Worm (Caenorhabditis elegans): Measurements from ENCODE around the gene Y54G2A.32.
A peak's percentile ranks its signal among the peaks of the same experiment; 100 is the strongest.

Y54G2A.32 gene

ce11 chrIV:2802193-2802592 is 1.6 kb upstream of the Y54G2A.32 start (continued):
- TF ChIP-seq zag-1 (tag; optimal IDR thresholded peaks at IDR 0.05), result no peak
- no peak for TF ChIP-seq ceh-62 (tag; optimal IDR thresholded peaks at IDR 0.05)
- TF ChIP-seq arid-1 (GFP tag; conservative IDR thresholded peaks at IDR 0.05), result peak; percentile 48; the same call in 1 of the 2 replicates
- TF ChIP-seq F37D6.2 (tag; optimal IDR thresholded peaks at IDR 0.05), result no peak
- TF ChIP-seq tra-1 (GFP tag; IDR thresholded peaks at IDR 0.05), result 0 out of 2 replicates have a peak, but pooled peaks have one; percentile 33
- no peak for TF ChIP-seq nhr-6 (tag; optimal IDR thresholded peaks at IDR 0.05)
- TF ChIP-seq nhr-41 (GFP tag; IDR thresholded peaks at IDR 0.05), result no peak
- no peak for TF ChIP-seq mxl-2 (GFP tag; conservative IDR thresholded peaks at IDR 0.05)
- no peak for TF ChIP-seq skn-1 (tag; optimal IDR thresholded peaks at IDR 0.05)
- peak; percentile 4 for TF ChIP-seq mep-1 (tag; optimal IDR thresholded peaks at IDR 0.05)
- TF ChIP-seq T26A8.4 (GFP tag; IDR thresholded peaks at IDR 0.05), result peak; percentile 41
- TF ChIP-seq tag-97 (GFP tag; IDR thresholded peaks at IDR 0.05), result no peak
- TF ChIP-seq spr-1 (tag; optimal IDR thresholded peaks at IDR 0.05), result peak; percentile 28
- no peak for TF ChIP-seq unc-130 (GFP tag; optimal IDR thresholded peaks at IDR 0.05)
- TF ChIP-seq dve-1 (tag; optimal IDR thresholded peaks at IDR 0.05; ENCODE audit: insufficient read depth), result peak; percentile 13
- TF ChIP-seq ceh-20 (GFP tag; IDR thresholded peaks at IDR 0.05), result no peak
- no peak for TF ChIP-seq lin-39 (tag; optimal IDR thresholded peaks at IDR 0.05)
- no peak for TF ChIP-seq nhr-28 (tag; optimal IDR thresholded peaks at IDR 0.05)
- TF ChIP-seq madf-5 (GFP tag; IDR thresholded peaks at IDR 0.05), result 0 out of 4 replicates have a peak, but pooled peaks of 1 of the 2 experiments have one; percentile 51
- no peak for TF ChIP-seq attf-4 (tag; optimal IDR thresholded peaks at IDR 0.05)
- no peak for TF ChIP-seq mxl-3 (GFP tag; optimal IDR thresholded peaks at IDR 0.05)
- no peak for TF ChIP-seq T20F7.1 (GFP tag; optimal IDR thresholded peaks at IDR 0.05)
- TF ChIP-seq lin-38 (GFP tag; IDR thresholded peaks at IDR 0.05), result peak; percentile 65
- peak; percentile 52; the same call in 1 of the 2 replicates for TF ChIP-seq snpc-1.2 (GFP tag; IDR thresholded peaks at IDR 0.05)
- no peak for TF ChIP-seq nhr-77 (tag; optimal IDR thresholded peaks at IDR 0.05)
- no peak; the same call in 1 of the 2 replicates for TF ChIP-seq F26F4.8 (GFP tag; conservative IDR thresholded peaks at IDR 0.05)
- TF ChIP-seq nhr-237 (tag; optimal IDR thresholded peaks at IDR 0.05), result no peak
- TF ChIP-seq madf-9 (GFP tag; conservative IDR thresholded peaks at IDR 0.05), result peak; percentile 68; the same call in 1 of the 2 replicates
- TF ChIP-seq lin-15B (tag; optimal IDR thresholded peaks at IDR 0.05), result no peak
- no peak for TF ChIP-seq unc-62 (GFP tag; optimal IDR thresholded peaks at IDR 0.05 in 1 of 2)
- no peak for TF ChIP-seq unc-62 (tag; optimal IDR thresholded peaks at IDR 0.05)
- TF ChIP-seq saeg-2 (GFP tag; IDR thresholded peaks at IDR 0.05), result no peak
- TF ChIP-seq ceh-82 (tag; optimal IDR thresholded peaks at IDR 0.05), result no peak
- TF ChIP-seq nhr-11 (tag; optimal IDR thresholded peaks at IDR 0.05), result no peak
- TF ChIP-seq hlh-11 (tag; optimal IDR thresholded peaks at IDR 0.05), result peak; percentile 5
- no peak for TF ChIP-seq pqm-1 (tag; optimal IDR thresholded peaks at IDR 0.05)
- no peak for TF ChIP-seq zip-11 (GFP tag; IDR thresholded peaks at IDR 0.05)
- no peak for TF ChIP-seq F49E8.2 (tag; optimal IDR thresholded peaks at IDR 0.05; ENCODE audit: borderline replicate concordance)
- TF ChIP-seq pha-4 (GFP tag; IDR thresholded peaks at IDR 0.05), result peak; percentile 74
- TF ChIP-seq pha-4 (tag; optimal IDR thresholded peaks at IDR 0.05), result no peak
- TF ChIP-seq php-3 (GFP tag; IDR thresholded peaks at IDR 0.05), result 0 out of 2 replicates have a peak, but pooled peaks have one; percentile 7
- TF ChIP-seq lsy-2 (tag; optimal IDR thresholded peaks at IDR 0.05), result peak in 1 of 2 experiments; percentile 2
- no peak for TF ChIP-seq daf-19 (GFP tag; conservative IDR thresholded peaks at IDR 0.05)
- peak; percentile 52; the same call in 1 of the 2 replicates for TF ChIP-seq ctbp-1 (GFP tag; IDR thresholded peaks at IDR 0.05)
- no peak for TF ChIP-seq ceh-32 (tag; optimal IDR thresholded peaks at IDR 0.05; ENCODE audit: poor library complexity)
- no peak for TF ChIP-seq lir-3 (tag; optimal IDR thresholded peaks at IDR 0.05)
- peak in 1 of 2 experiments; percentile 69 for TF ChIP-seq daf-16 (GFP tag; optimal IDR thresholded peaks at IDR 0.05)
- peak; percentile 27 for TF ChIP-seq daf-16 (tag; optimal IDR thresholded peaks at IDR 0.05)
- peak; percentile 83 for TF ChIP-seq lim-7 (GFP tag; IDR thresholded peaks at IDR 0.05)
- peak; percentile 95 for TF ChIP-seq aha-1 (tag)
- no peak for TF ChIP-seq zfp-2 (tag; optimal IDR thresholded peaks at IDR 0.05)
- no peak for TF ChIP-seq zip-2 (tag; optimal IDR thresholded peaks at IDR 0.05)
- no peak for TF ChIP-seq Y105C5A.15 (GFP tag; IDR thresholded peaks at IDR 0.05)
